Worm (Caenorhabditis elegans): ENCODE results near the gene nspc-1.

Gene nspc-1

ce11 chrX:8569159-8569558 lies 34.3 kb upstream of the nspc-1 start:
- TF ChIP-seq syd-9 (tag; optimal IDR thresholded peaks at IDR 0.05) (peak; percentile 14), madf-2 (tag; optimal IDR thresholded peaks at IDR 0.05) (no peak), ceh-31 (tag; optimal IDR thresholded peaks at IDR 0.05) (peak; percentile 9), ceh-19 (GFP tag; optimal IDR thresholded peaks at IDR 0.05) (peak; percentile 34), hlh-30 (tag; optimal IDR thresholded peaks at IDR 0.05; ENCODE audit: insufficient read depth) (no peak), ref-2 (tag; optimal IDR thresholded peaks at IDR 0.05) (peak; percentile 29), rnt-1 (tag; optimal IDR thresholded peaks at IDR 0.05) (peak; percentile 1), nfya-1 (tag; optimal IDR thresholded peaks at IDR 0.05) (peak; percentile 28), hlh-8 (tag; optimal IDR thresholded peaks at IDR 0.05) (no peak)

- TF ChIP-seq ceh-48 (tag; optimal IDR thresholded peaks at IDR 0.05): no peak
- TF ChIP-seq unc-55 (GFP tag; optimal IDR thresholded peaks at IDR 0.05): peak; percentile 92
- no peak for TF ChIP-seq Y22D7AL.16 (tag; optimal IDR thresholded peaks at IDR 0.05)
- TF ChIP-seq lin-11 (tag; optimal IDR thresholded peaks at IDR 0.05): no peak
- TF ChIP-seq C08G9.2 (tag; optimal IDR thresholded peaks at IDR 0.05): no peak
- peak; percentile 2 for TF ChIP-seq tbx-2 (tag; optimal IDR thresholded peaks at IDR 0.05)
- TF ChIP-seq ceh-22 (tag; optimal IDR thresholded peaks at IDR 0.05): no peak
- no peak for TF ChIP-seq ceh-34 (tag; optimal IDR thresholded peaks at IDR 0.05)
- TF ChIP-seq ceh-9 (tag; optimal IDR thresholded peaks at IDR 0.05): no peak
- no peak for TF ChIP-seq ceh-6 (GFP tag; optimal IDR thresholded peaks at IDR 0.05)
- peak; percentile 84 for TF ChIP-seq elt-2 (tag; optimal IDR thresholded peaks at IDR 0.05)
These were observed 33.6 kb upstream of the nspc-1 start for ce11 chrX:8568423-8568903.

- TF ChIP-seq che-1 (tag; optimal IDR thresholded peaks at IDR 0.05) (no peak), fkh-6 (tag; optimal IDR thresholded peaks at IDR 0.05) (no peak), F13H6.1 (tag; optimal IDR thresholded peaks at IDR 0.05) (no peak), elt-4 (tag; optimal IDR thresholded peaks at IDR 0.05) (no peak), fax-1 (tag; optimal IDR thresholded peaks at IDR 0.05) (no peak), eyg-1 (tag; optimal IDR thresholded peaks at IDR 0.05) (no peak), dmd-4 (tag; optimal IDR thresholded peaks at IDR 0.05; ENCODE audit: borderline replicate concordance) (no peak), ceh-6 (GFP tag; optimal IDR thresholded peaks at IDR 0.05) (no peak), pax-1 (tag; optimal IDR thresholded peaks at IDR 0.05) (no peak), ceh-30 (tag; optimal IDR thresholded peaks at IDR 0.05) (no peak), T23F11.4 (GFP tag; optimal IDR thresholded peaks at IDR 0.05) (no peak), nhr-232 (tag; optimal IDR thresholded peaks at IDR 0.05) (no peak), nfya-1 (tag; optimal IDR thresholded peaks at IDR 0.05) (no peak), fkh-10 (GFP tag; optimal IDR thresholded peaks at IDR 0.05) (no peak), Y22D7AL.16 (tag; optimal IDR thresholded peaks at IDR 0.05) (no peak), madf-2 (tag; optimal IDR thresholded peaks at IDR 0.05) (no peak)
These were observed 33.0 kb upstream of the nspc-1 start for ce11 chrX:8567823-8568314.

- no peak for TF ChIP-seq C08G9.2 (tag; optimal IDR thresholded peaks at IDR 0.05)
These were observed 32.3 kb upstream of the nspc-1 start for ce11 chrX:8567166-8567565.

ce11 chrX:8566521-8567032 lies 31.7 kb upstream of the nspc-1 start:
- TF ChIP-seq nhr-232 (tag; optimal IDR thresholded peaks at IDR 0.05) (no peak), sox-4 (tag; optimal IDR thresholded peaks at IDR 0.05) (no peak), pax-1 (tag; optimal IDR thresholded peaks at IDR 0.05) (no peak), ceh-6 (GFP tag; optimal IDR thresholded peaks at IDR 0.05) (no peak), ttx-3 (tag; optimal IDR thresholded peaks at IDR 0.05) (no peak), ceh-14 (tag; optimal IDR thresholded peaks at IDR 0.05) (no peak), T23F11.4 (GFP tag; optimal IDR thresholded peaks at IDR 0.05) (no peak), ceh-22 (tag; optimal IDR thresholded peaks at IDR 0.05) (no peak)

Measured in whole organism, late embryonic.